Worm (Caenorhabditis elegans) whole organism, L1 larva: Measurements from ENCODE around the gene nspe-8.
A peak's percentile ranks its signal among the peaks of the same experiment; 100 is the strongest.

Source experiments
- blmp-1 ChIP-seq: fragments of 150-350 bp; optimal IDR thresholded peaks from 2 replicates; lab custom pipeline; 2014; ENCODE audit warnings: missing biosample characterization, missing genetic modification characterization
- ceh-82 ChIP-seq, 3 experiments: fragments of 150-350 bp in 1 of 3; sonication (generic microtip) in 2 of 3; optimal IDR thresholded peaks; 2 replicates each; lab custom pipeline; 2014 to 2017; ENCODE audit warnings: missing biosample characterization in 3 of 3, missing genetic modification characterization in 3 of 3
- isw-1 ChIP-seq: fragments of 200-800 bp; sonication (Bioruptor generic); IDR thresholded peaks from 2 replicates; pipeline ENCODE4 v1.3.6; 2022; ENCODE audit warnings: missing genetic modification characterization, missing compliant biosample characterization
- lin-39 ChIP-seq: fragments of 150-350 bp; optimal IDR thresholded peaks from 2 replicates; lab custom pipeline; 2014; ENCODE audit warnings: missing biosample characterization, missing genetic modification reagents, missing genetic modification characterization
- mef-2 ChIP-seq: fragments of 150-350 bp; optimal IDR thresholded peaks from 2 replicates; lab custom pipeline; 2014; ENCODE audit warnings: missing biosample characterization, missing genetic modification characterization
- nhr-85 ChIP-seq: sonication (generic microtip); peaks from one replicate; lab custom pipeline; 2016; ENCODE audit warnings: missing genetic modification characterization, inconsistent platforms, missing compliant biosample characterization
- snpc-4 ChIP-seq: fragments of 150-350 bp; optimal IDR thresholded peaks from 2 replicates; lab custom pipeline; 2014; ENCODE audit warnings: missing biosample characterization, missing genetic modification characterization
- sox-4 ChIP-seq: sonication (generic microtip); optimal IDR thresholded peaks from 2 replicates; lab custom pipeline; 2016; ENCODE audit warnings: missing genetic modification characterization, missing compliant biosample characterization
- unc-62 ChIP-seq: fragments of 150-350 bp; optimal IDR thresholded peaks from 2 replicates; lab custom pipeline; 2014; ENCODE audit warnings: missing biosample characterization, missing genetic modification reagents, missing genetic modification characterization

DNA sequence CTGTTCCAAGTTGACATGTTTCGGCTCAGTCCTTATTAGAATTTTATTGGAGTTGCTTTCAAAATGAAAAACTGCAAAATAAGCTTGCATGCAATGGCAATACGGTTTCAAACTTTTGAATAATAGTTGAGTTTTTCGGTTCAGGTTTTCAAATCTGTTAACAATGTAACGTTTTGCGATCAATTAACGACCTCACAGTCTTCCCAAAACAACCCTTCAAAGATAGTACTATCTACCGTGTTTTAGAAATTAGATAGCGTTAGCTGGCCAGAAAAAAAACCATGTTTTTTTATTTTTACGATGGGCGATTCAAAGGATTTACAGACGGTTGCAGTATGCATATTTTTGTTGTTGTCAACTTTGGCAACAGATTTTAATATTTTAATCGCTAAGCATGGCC, 9.1 kb upstream of the nspe-8 start, which contains the start of gene Y38E10A.34:
- TF ChIP-seq blmp-1, result no peak
- no peak for TF ChIP-seq snpc-4 (tag; lab: Kevin White, UChicago)
- TF ChIP-seq unc-62, result no peak
- no peak for TF ChIP-seq lin-39
- TF ChIP-seq nhr-85 (tag; lab: Kevin White, UChicago), result peak; percentile 53
- no peak for TF ChIP-seq isw-1
- no peak for TF ChIP-seq sox-4 (tag; lab: Kevin White, UChicago)
- no peak for TF ChIP-seq mef-2 (tag; lab: Kevin White, UChicago)
- TF ChIP-seq ceh-82 (tag; optimal IDR thresholded peaks at IDR 0.05; lab: Kevin White, UChicago), result no peak
